Worm (Caenorhabditis elegans) whole organism, young adult: ENCODE results near the gene F49F1.2.

Source experiments
- Y53G8AR.9 ChIP-seq: fragments of 200-800 bp; sonication (Bioruptor generic); conservative IDR thresholded peaks from 2 replicates; pipeline ENCODE4 v1.3.6; 2022; ENCODE audit warnings: missing genetic modification reagents, missing genetic modification characterization, missing compliant biosample characterization
- ama-1 ChIP-seq, 3 experiments: fragments of 150-350 bp in 1 of 3; sonication (generic microtip) in 2 of 3; optimal IDR thresholded peaks; 2 replicates each; lab custom pipeline; 2014 to 2018; ENCODE audit warnings: missing biosample characterization in 2 of 3, missing genetic modification characterization in 2 of 3, missing genetic modification reagents in 2 of 3
- ceh-58 ChIP-seq: fragments of 200-800 bp; sonication (Bioruptor generic); IDR thresholded peaks from 2 replicates; pipeline ENCODE4 v1.3.6; 2022; ENCODE audit warnings: missing genetic modification characterization, missing compliant biosample characterization
- ceh-79 ChIP-seq: sonication (generic microtip); optimal IDR thresholded peaks from 2 replicates; lab custom pipeline; 2017; ENCODE audit warnings: mild to moderate bottlenecking, missing genetic modification characterization, missing compliant biosample characterization
- hrde-1 ChIP-seq: sonication (generic microtip); optimal IDR thresholded peaks from 2 replicates; lab custom pipeline; 2016; ENCODE audit warnings: missing genetic modification characterization, mild to moderate bottlenecking, missing compliant biosample characterization, moderate library complexity, missing genotype, missing genetic modification reagents, borderline replicate concordance
- nfya-1 ChIP-seq: sonication (generic microtip); optimal IDR thresholded peaks from 2 replicates; lab custom pipeline; 2017; ENCODE audit warnings: antibody characterized with exemption, missing compliant biosample characterization, missing genetic modification characterization, borderline replicate concordance; ENCODE audit not compliant: insufficient read depth

DNA sequence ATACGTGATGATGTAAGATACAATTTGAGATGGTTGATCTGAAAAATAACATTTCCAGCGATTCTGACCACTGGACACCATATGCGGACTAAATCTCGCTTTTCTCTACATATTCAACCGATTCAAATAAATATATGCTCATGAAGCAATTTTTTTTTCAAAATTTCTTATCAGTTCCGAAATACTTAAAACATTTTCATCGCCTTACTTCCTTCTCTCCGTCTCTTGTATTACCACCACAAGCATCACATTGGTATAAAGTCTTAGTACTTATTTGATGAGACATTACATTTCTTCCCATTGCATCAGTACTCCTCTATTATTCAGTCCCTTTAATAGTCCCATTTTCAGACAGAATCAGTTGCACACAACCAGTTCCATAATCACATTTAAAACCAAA, 38.9 kb downstream of the F49F1.2 start, which contains the start of gene K08D10.14:
- no peak for TF ChIP-seq ama-1 (optimal IDR thresholded peaks at IDR 0.05; lab: Kevin White, UChicago)
- TF ChIP-seq ama-1 (GFP tag; optimal IDR thresholded peaks at IDR 0.05; lab: Kevin White, UChicago), result no peak
- no peak for TF ChIP-seq hrde-1 (tag; lab: Kevin White, UChicago)
- TF ChIP-seq ceh-58, result no peak
- TF ChIP-seq nfya-1 (tag; lab: Kevin White, UChicago), result no peak
- no peak for TF ChIP-seq Y53G8AR.9 (GFP tag; lab: Robert Waterston, UW)
- TF ChIP-seq ceh-79 (tag; lab: Kevin White, UChicago), result no peak
